Worm (Caenorhabditis elegans) whole organism, L4 larva: ENCODE measurements around the gene egl-18.

Experiments
- F37D6.2 ChIP-seq: sonication (generic microtip); optimal IDR thresholded peaks from 2 replicates; lab custom pipeline; 2016; ENCODE audit warnings: mild to moderate bottlenecking, missing genetic modification characterization, missing compliant biosample characterization
- F49E8.2 ChIP-seq: sonication (generic microtip); optimal IDR thresholded peaks from 2 replicates; lab custom pipeline; 2016; ENCODE audit warnings: missing compliant biosample characterization, mild to moderate bottlenecking, missing genetic modification characterization, borderline replicate concordance
- T20F7.1 ChIP-seq: fragments of 200-800 bp; sonication (Bioruptor generic); optimal IDR thresholded peaks from 2 replicates; lab custom pipeline; 2018; ENCODE audit warnings: mild to moderate bottlenecking, missing genetic modification characterization, missing compliant biosample characterization
- Y105C5A.15 ChIP-seq: fragments of 200-800 bp; sonication (Bioruptor generic); IDR thresholded peaks from 2 replicates; pipeline ENCODE4 v1.3.6; 2022; ENCODE audit warnings: missing genetic modification characterization, missing compliant biosample characterization
- Y48G9A.11 ChIP-seq: fragments of 200-800 bp; sonication (Bioruptor generic); IDR thresholded peaks from 2 replicates; pipeline ENCODE4 v1.3.6; 2022; ENCODE audit warnings: missing genetic modification reagents, missing genetic modification characterization, missing compliant biosample characterization
- ZK546.5 ChIP-seq, 2 experiments: sonication (generic microtip); optimal IDR thresholded peaks; 2 replicates each; lab custom pipeline; 2017; ENCODE audit warnings: missing biosample characterization in 2 of 2, missing genetic modification characterization in 2 of 2
- aha-1 ChIP-seq: fragments of 150-350 bp; peaks from one replicate; lab custom pipeline; 2014; ENCODE audit warnings: missing biosample characterization, missing genetic modification characterization
- ceh-20 ChIP-seq: fragments of 200-800 bp; sonication (Bioruptor generic); IDR thresholded peaks from 2 replicates; pipeline ENCODE4 v1.3.6; 2022; ENCODE audit warnings: missing genetic modification reagents, missing genetic modification characterization, missing compliant biosample characterization
- ceh-32 ChIP-seq: sonication (generic microtip); optimal IDR thresholded peaks from 2 replicates; lab custom pipeline; 2016; ENCODE audit warnings: mild to moderate bottlenecking, missing genetic modification characterization, missing compliant biosample characterization; ENCODE audit not compliant: poor library complexity
- ces-1 ChIP-seq: fragments of 150-350 bp; sonication (generic microtip); optimal IDR thresholded peaks from 4 replicates; lab custom pipeline; 2014; ENCODE audit warnings: missing biosample characterization, missing genetic modification reagents, missing genetic modification characterization
- daf-16 ChIP-seq, 3 experiments: sonication (generic microtip); optimal IDR thresholded peaks; 2 replicates each; lab custom pipeline; 2016 to 2017; ENCODE audit warnings: missing genetic modification characterization in 3 of 3, missing genetic modification reagents in 3 of 3, mild to moderate bottlenecking in 2 of 3, missing compliant biosample characterization in 2 of 3, missing biosample characterization in 1 of 3, moderate library complexity in 1 of 3
- daf-19 ChIP-seq: fragments of 200-800 bp; sonication (Bioruptor generic); conservative IDR thresholded peaks from 2 replicates; pipeline ENCODE4 v1.3.6; 2022; ENCODE audit warnings: missing genetic modification characterization, missing compliant biosample characterization
- daf-8 ChIP-seq: fragments of 200-800 bp; sonication (Bioruptor generic); IDR thresholded peaks from 2 replicates; pipeline ENCODE4 v1.3.6; 2022; ENCODE audit warnings: missing genetic modification characterization, missing compliant biosample characterization
- dpl-1 ChIP-seq: fragments of 150-350 bp; optimal IDR thresholded peaks from 2 replicates; lab custom pipeline; 2014; ENCODE audit warnings: missing biosample characterization, missing genetic modification reagents, missing genetic modification characterization
- duxl-1 ChIP-seq: sonication (generic microtip); optimal IDR thresholded peaks from 2 replicates; lab custom pipeline; 2016; ENCODE audit warnings: mild to moderate bottlenecking, missing genetic modification characterization, moderate library complexity, missing compliant biosample characterization; ENCODE audit not compliant: poor library complexity
- dve-1 ChIP-seq: sonication (generic microtip); optimal IDR thresholded peaks from 2 replicates; lab custom pipeline; 2017; ENCODE audit warnings: antibody characterized with exemption, mild to moderate bottlenecking, missing genetic modification characterization, missing compliant biosample characterization; ENCODE audit not compliant: insufficient read depth
- egl-43 ChIP-seq: fragments of 200-800 bp; sonication (Bioruptor generic); IDR thresholded peaks from 2 replicates; pipeline ENCODE4 v1.3.6; 2022; ENCODE audit warnings: missing genetic modification reagents, missing genetic modification characterization, missing compliant biosample characterization
- fkh-10 ChIP-seq: fragments of 150-350 bp; optimal IDR thresholded peaks from 2 replicates; lab custom pipeline; 2014; ENCODE audit warnings: missing biosample characterization, missing genetic modification reagents, missing genetic modification characterization
- jun-1 ChIP-seq: fragments of 150-350 bp; optimal IDR thresholded peaks from 2 replicates; lab custom pipeline; 2014; ENCODE audit warnings: missing biosample characterization, missing genetic modification reagents, missing genetic modification characterization
- lin-38 ChIP-seq: fragments of 200-800 bp; sonication (Bioruptor generic); IDR thresholded peaks from 2 replicates; pipeline ENCODE4 v1.3.6; 2022; ENCODE audit warnings: missing genetic modification reagents, missing genetic modification characterization, missing compliant biosample characterization
- lsy-2 ChIP-seq, 2 experiments: fragments of 150-350 bp in 1 of 2; sonication (generic microtip) in 1 of 2; optimal IDR thresholded peaks; 2 replicates each; lab custom pipeline; 2014 to 2017; ENCODE audit warnings: missing biosample characterization in 2 of 2, missing genetic modification characterization in 2 of 2
- madf-9 ChIP-seq: fragments of 200-800 bp; sonication (Bioruptor generic); conservative IDR thresholded peaks from 2 replicates; pipeline ENCODE4 v1.3.6; 2022; ENCODE audit warnings: missing genetic modification reagents, missing genetic modification characterization, missing compliant biosample characterization
- mdt-29 ChIP-seq: fragments of 200-800 bp; sonication (Bioruptor generic); IDR thresholded peaks from 2 replicates; pipeline ENCODE4 v1.3.6; 2022; ENCODE audit warnings: missing genetic modification reagents, missing genetic modification characterization, missing compliant biosample characterization
- mep-1 ChIP-seq: fragments of 150-350 bp; sonication (generic microtip); optimal IDR thresholded peaks from 3 replicates; lab custom pipeline; 2014; ENCODE audit warnings: missing biosample characterization, missing genetic modification characterization
- mes-2 ChIP-seq: sonication (generic microtip); optimal IDR thresholded peaks from 2 replicates; lab custom pipeline; 2016; ENCODE audit warnings: missing genotype, mild to moderate bottlenecking, missing genetic modification characterization, missing compliant biosample characterization; ENCODE audit not compliant: poor library complexity, severe bottlenecking
- mxl-3 ChIP-seq: fragments of 200-800 bp; sonication (Bioruptor generic); optimal IDR thresholded peaks from 2 replicates; lab custom pipeline; 2018; ENCODE audit warnings: mild to moderate bottlenecking, missing genetic modification characterization, missing compliant biosample characterization
- nhr-11 ChIP-seq: fragments of 150-350 bp; optimal IDR thresholded peaks from 2 replicates; lab custom pipeline; 2014; ENCODE audit warnings: missing biosample characterization, missing genetic modification characterization
- nhr-42 ChIP-seq: fragments of 200-800 bp; sonication (Bioruptor generic); IDR thresholded peaks from 2 replicates; pipeline ENCODE4 v1.3.6; 2022; ENCODE audit warnings: missing genetic modification characterization, missing compliant biosample characterization
- pha-4 ChIP-seq, 2 experiments: fragments of 150-350 bp in 1 of 2; fragments of 200-800 bp in 1 of 2; sonication (Bioruptor generic) in 1 of 2; IDR thresholded peaks in 1 of 2; optimal IDR thresholded peaks in 1 of 2; 2 replicates each; pipeline versions ENCODE4 v1.3.6 to Lab custom; 2014 to 2022; ENCODE audit warnings: missing genetic modification characterization in 2 of 2, missing genetic modification reagents in 2 of 2, missing biosample characterization in 1 of 2, missing compliant biosample characterization in 1 of 2
- pqm-1 ChIP-seq: sonication (generic microtip); optimal IDR thresholded peaks from 2 replicates; lab custom pipeline; 2017; ENCODE audit warnings: missing biosample characterization, missing genetic modification characterization
- rbr-2 ChIP-seq: sonication (generic microtip); optimal IDR thresholded peaks from 2 replicates; lab custom pipeline; 2016; ENCODE audit warnings: missing genotype, missing genetic modification characterization, missing compliant biosample characterization
- saeg-2 ChIP-seq: fragments of 200-800 bp; sonication (Bioruptor generic); IDR thresholded peaks from 2 replicates; pipeline ENCODE4 v1.3.6; 2022; ENCODE audit warnings: missing genetic modification reagents, missing genetic modification characterization, missing compliant biosample characterization
- unc-39 ChIP-seq: sonication (generic microtip); optimal IDR thresholded peaks from 2 replicates; lab custom pipeline; 2017; ENCODE audit warnings: missing biosample characterization, missing genetic modification characterization
- unc-62 ChIP-seq, 3 experiments: fragments of 150-350 bp in 1 of 3; sonication (generic microtip); optimal IDR thresholded peaks in 2 of 3; peaks in 1 of 3; 1 replicate in 1 of 3; 2 replicates in 2 of 3; lab custom pipeline; 2014 to 2017; ENCODE audit warnings: missing biosample characterization in 3 of 3, missing genetic modification characterization in 3 of 3, missing genetic modification reagents in 3 of 3, missing genotype in 1 of 3
- zfp-2 ChIP-seq: sonication (generic microtip); optimal IDR thresholded peaks from 2 replicates; lab custom pipeline; 2016; ENCODE audit warnings: mild to moderate bottlenecking, missing genetic modification characterization, missing compliant biosample characterization
- zfp-3 ChIP-seq: fragments of 200-800 bp; sonication (Bioruptor generic); conservative IDR thresholded peaks from 2 replicates; pipeline ENCODE4 v1.3.6; 2022; ENCODE audit warnings: missing genetic modification reagents, missing genetic modification characterization, missing compliant biosample characterization
- zip-2 ChIP-seq: fragments of 150-350 bp; optimal IDR thresholded peaks from 2 replicates; lab custom pipeline; 2014; ENCODE audit warnings: missing biosample characterization, missing genetic modification characterization

Gene egl-18

DNA sequence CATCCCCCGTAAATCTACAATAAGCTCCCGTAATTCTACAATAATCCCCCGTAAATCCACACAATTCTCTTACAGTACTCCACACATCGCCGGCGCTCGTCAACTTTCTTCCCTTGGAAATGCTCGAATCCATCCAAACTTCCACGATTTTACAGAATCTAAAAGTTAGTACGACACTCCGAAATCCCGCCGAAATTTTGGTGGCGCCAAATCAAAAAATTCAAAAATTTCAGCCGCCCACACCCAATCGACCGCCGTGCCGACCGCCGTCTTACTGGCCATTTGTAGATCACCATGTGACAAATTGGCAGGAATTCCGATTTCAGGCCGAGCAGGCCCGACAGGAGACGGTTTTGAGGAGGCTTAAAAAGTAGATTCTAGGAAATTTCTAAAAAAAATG is 50.2 kb downstream of the egl-18 start:
- no peak for TF ChIP-seq zfp-2 (tag; lab: Kevin White, UChicago)
- TF ChIP-seq jun-1 (tag; lab: Kevin White, UChicago): no peak
- no peak for TF ChIP-seq nhr-11
- TF ChIP-seq F37D6.2 (tag; lab: Kevin White, UChicago): no peak
- no peak for TF ChIP-seq pqm-1 (tag; lab: Kevin White, UChicago)
- no peak for TF ChIP-seq rbr-2 (tag; lab: Kevin White, UChicago)
- TF ChIP-seq mdt-29 (GFP tag; lab: Robert Waterston, UW): no peak
- no peak for TF ChIP-seq unc-62 (GFP tag; optimal IDR thresholded peaks at IDR 0.05 in 1 of 2; lab: Kevin White, UChicago)
- TF ChIP-seq unc-62 (tag; optimal IDR thresholded peaks at IDR 0.05; lab: Kevin White, UChicago): no peak
- no peak for TF ChIP-seq fkh-10

DNA sequence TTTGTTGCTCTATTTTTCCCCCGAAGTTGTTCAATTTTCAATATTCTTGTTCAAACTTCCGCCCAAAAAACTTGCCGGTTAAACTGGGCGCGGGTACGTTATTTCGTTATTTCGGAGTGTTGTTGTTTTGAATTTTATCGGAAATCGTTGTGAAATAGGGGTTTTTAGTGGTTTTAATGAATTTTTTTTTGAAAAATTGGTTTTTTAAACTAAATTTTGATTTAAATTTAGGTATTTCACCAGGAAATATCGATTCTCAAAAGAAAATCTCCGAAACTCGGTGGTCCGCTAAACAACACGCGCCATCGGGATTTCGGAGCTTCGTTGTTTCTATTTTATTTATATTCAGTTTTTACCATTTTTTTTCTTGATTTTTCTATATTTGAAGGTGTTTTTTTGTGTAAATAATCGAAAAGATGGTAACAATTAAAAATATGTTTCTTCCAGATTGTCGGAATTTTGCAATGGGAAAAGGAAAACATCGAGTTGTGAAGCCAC is 51.1 kb downstream of the egl-18 start, which contains the start of gene F52C12.2:
F52C12.2 (plus strand) TSS at position 448 of the 498 bp plus-strand sequence.
- TF ChIP-seq dve-1 (tag; lab: Kevin White, UChicago): peak; percentile 22
- peak; percentile 53 for TF ChIP-seq aha-1
- TF ChIP-seq Y48G9A.11 (GFP tag; lab: Robert Waterston, UW): peak; percentile 82
- TF ChIP-seq T20F7.1 (GFP tag; lab: Kevin White, UChicago): peak; percentile 100
- peak; percentile 82 for TF ChIP-seq dpl-1 (GFP tag; lab: Kevin White, UChicago)
- peak in 1 of 2 experiments; percentile 39 for TF ChIP-seq unc-62 (GFP tag; optimal IDR thresholded peaks at IDR 0.05 in 1 of 2; lab: Kevin White, UChicago)
- TF ChIP-seq unc-62 (tag; optimal IDR thresholded peaks at IDR 0.05; lab: Kevin White, UChicago): no peak
- peak; percentile 8 for TF ChIP-seq duxl-1 (tag; lab: Kevin White, UChicago)
- no peak for TF ChIP-seq daf-19 (GFP tag; lab: Robert Waterston, UW)
- TF ChIP-seq daf-16 (GFP tag; optimal IDR thresholded peaks at IDR 0.05; lab: Kevin White, UChicago): no peak
- TF ChIP-seq daf-16 (tag; optimal IDR thresholded peaks at IDR 0.05; lab: Kevin White, UChicago): peak; percentile 27
- peak; percentile 39 for TF ChIP-seq lin-38 (GFP tag; lab: Robert Waterston, UW)
- no peak for TF ChIP-seq daf-8
- TF ChIP-seq mes-2 (tag; lab: Kevin White, UChicago): peak; percentile 37
- TF ChIP-seq mep-1 (tag; lab: Kevin White, UChicago): peak; percentile 20
- TF ChIP-seq lsy-2 (tag; optimal IDR thresholded peaks at IDR 0.05; lab: Kevin White, UChicago): peak in 1 of 2 experiments; percentile 58
- peak; percentile 38 for TF ChIP-seq rbr-2 (tag; lab: Kevin White, UChicago)
- TF ChIP-seq ces-1 (GFP tag; lab: Kevin White, UChicago): no peak

DNA sequence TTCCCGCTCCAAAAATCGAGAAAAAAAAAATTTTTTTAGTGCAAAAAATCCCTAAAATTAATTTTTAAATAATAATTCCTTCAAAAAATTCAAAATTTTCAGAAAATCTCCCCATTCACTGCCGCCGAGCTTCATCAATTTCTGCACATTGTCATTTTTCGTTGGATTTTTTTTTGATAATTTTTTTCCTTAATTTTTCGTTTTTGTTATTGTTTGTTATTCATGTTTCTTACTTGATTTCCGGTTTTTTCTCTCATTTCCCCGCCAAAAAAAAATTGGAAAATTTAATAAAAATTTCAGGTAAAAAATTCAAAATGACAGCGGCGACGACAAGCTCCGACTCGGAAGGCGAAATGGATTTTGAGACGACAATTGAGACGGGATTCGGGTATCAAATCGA is 54.3 kb downstream of the egl-18 start, which contains the start of gene F52C12.6:
F52C12.6 (plus strand) TSS at position 301 of the 400 bp plus-strand sequence.
- TF ChIP-seq unc-62 (GFP tag; optimal IDR thresholded peaks at IDR 0.05 in 1 of 2; lab: Kevin White, UChicago) (peak in 1 of 2 experiments; percentile 42), unc-62 (tag; optimal IDR thresholded peaks at IDR 0.05; lab: Kevin White, UChicago) (no peak), saeg-2 (GFP tag; lab: Robert Waterston, UW) (no peak)

DNA sequence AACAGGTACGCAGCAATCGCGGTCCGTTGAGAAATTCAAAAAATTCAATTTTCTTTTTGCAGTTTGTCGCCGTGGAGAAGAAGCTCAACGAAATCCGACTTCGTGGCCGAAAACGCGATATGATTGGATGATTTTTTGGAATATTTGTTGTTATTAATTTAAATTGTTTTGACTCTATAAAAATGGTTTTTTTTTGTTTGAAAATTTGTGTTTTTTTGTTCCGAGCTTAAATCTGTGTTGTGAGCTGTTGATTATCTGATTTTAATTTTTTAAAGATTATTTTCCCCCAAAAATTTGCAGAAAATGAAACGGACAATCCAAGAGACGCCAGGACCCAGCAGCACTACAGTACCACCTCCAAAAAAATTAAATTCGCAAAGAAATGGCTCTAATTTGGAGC is 57.4 kb downstream of the egl-18 start, which contains the start of gene tdpo-1:
tdpo-1 (plus strand) TSS at position 301 of the 400 bp plus-strand sequence.
- TF ChIP-seq unc-39 (tag; lab: Kevin White, UChicago) (no peak), egl-43 (GFP tag; lab: Robert Waterston, UW) (no peak), dpl-1 (GFP tag; lab: Kevin White, UChicago) (no peak), pha-4 (GFP tag; IDR thresholded peaks at IDR 0.05; lab: Robert Waterston, UW) (no peak), pha-4 (tag; optimal IDR thresholded peaks at IDR 0.05; lab: Kevin White, UChicago) (no peak), ceh-32 (no peak), madf-9 (GFP tag; lab: Robert Waterston, UW) (no peak), ceh-20 (GFP tag; lab: Robert Waterston, UW) (no peak), F49E8.2 (no peak), Y105C5A.15 (no peak), zip-2 (no peak), daf-16 (GFP tag; optimal IDR thresholded peaks at IDR 0.05; lab: Kevin White, UChicago) (no peak), daf-16 (tag; optimal IDR thresholded peaks at IDR 0.05; lab: Kevin White, UChicago) (no peak), fkh-10 (no peak), T20F7.1 (GFP tag; lab: Kevin White, UChicago) (no peak), ZK546.5 (tag; optimal IDR thresholded peaks at IDR 0.05; lab: Kevin White, UChicago) (no peak), lin-38 (GFP tag; lab: Robert Waterston, UW) (no peak), zfp-3 (GFP tag; lab: Robert Waterston, UW) (no peak), nhr-42 (no peak), mxl-3 (GFP tag; lab: Kevin White, UChicago) (no peak)
